Fruit fly (Drosophila melanogaster) whole organism, pupa: ENCODE measurements around the gene Targ1.

Experiments
- CG15710 ChIP-seq: fragments of 200-800 bp; sonication (Bioruptor generic); optimal IDR thresholded peaks from 2 replicates; lab custom pipeline; 2018; ENCODE audit warnings: missing biosample characterization, mild to moderate bottlenecking, missing genetic modification characterization, moderate library complexity
- CG32121 ChIP-seq: fragments of 200-800 bp; sonication (Bioruptor generic); IDR thresholded peaks from 2 replicates; pipeline ENCODE4 v1.3.6; 2022; ENCODE audit warnings: missing biosample characterization, missing genetic modification characterization
- CG34367 ChIP-seq: fragments of 200-800 bp; sonication (Bioruptor generic); optimal IDR thresholded peaks from 2 replicates; lab custom pipeline; 2018; ENCODE audit warnings: missing biosample characterization, mild to moderate bottlenecking, missing genetic modification characterization
- CG8159 ChIP-seq: fragments of 200-800 bp; sonication (Bioruptor generic); optimal IDR thresholded peaks from 3 replicates; lab custom pipeline; 2018; ENCODE audit warnings: missing biosample characterization, mild to moderate bottlenecking, missing genetic modification characterization, moderate library complexity
- CG8301 ChIP-seq: fragments of 200-800 bp; sonication (Bioruptor generic); optimal IDR thresholded peaks from 2 replicates; lab custom pipeline; 2018; ENCODE audit warnings: missing biosample characterization, mild to moderate bottlenecking, missing genetic modification characterization
- D1 ChIP-seq: fragments of 200-800 bp; sonication (Bioruptor generic); optimal IDR thresholded peaks from 2 replicates; lab custom pipeline; 2018; ENCODE audit warnings: missing biosample characterization, mild to moderate bottlenecking, missing genetic modification characterization, moderate library complexity
- EcR ChIP-seq: fragments of 200-800 bp; sonication (Bioruptor generic); optimal IDR thresholded peaks from 3 replicates; lab custom pipeline; 2019; ENCODE audit warnings: missing biosample characterization, missing genetic modification characterization, mild to moderate bottlenecking, moderate library complexity, missing genetic modification reagents
- Ets98B ChIP-seq: fragments of 200-800 bp; sonication (Bioruptor generic); IDR thresholded peaks from 2 replicates; pipeline ENCODE4 v1.3.6; 2022; ENCODE audit warnings: missing biosample characterization, missing genetic modification characterization
- fd96Ca ChIP-seq: fragments of 200-800 bp; sonication (Bioruptor generic); IDR thresholded peaks from 3 replicates; pipeline ENCODE4 v1.3.6; 2022; ENCODE audit warnings: missing biosample characterization, missing genetic modification characterization
- rn ChIP-seq: fragments of 200-800 bp; sonication (Bioruptor generic); IDR thresholded peaks from 2 replicates; pipeline ENCODE4 v1.3.6; 2022; ENCODE audit warnings: missing biosample characterization, missing genetic modification characterization

- TF ChIP-seq CG8301 (tag; lab: Kevin White, UChicago) (no peak), rn (no peak), CG8159 (tag; lab: Kevin White, UChicago) (no peak), D1 (tag; lab: Kevin White, UChicago) (no peak), fd96Ca (GFP tag; lab: Robert Waterston, UW) (no peak), CG32121 (GFP tag; lab: Robert Waterston, UW) (no peak), CG15710 (no peak), Ets98B (GFP tag; lab: Robert Waterston, UW) (no peak), CG34367 (tag; lab: Kevin White, UChicago) (no peak), EcR (GFP tag; lab: Kevin White, UChicago) (no peak)
These were observed 8.2 kb downstream of the Targ1 start for dm6 chr3L:21194392-21194925.
